Worm (Caenorhabditis elegans): ENCODE measurements around the gene F53A2.9.

DNA sequence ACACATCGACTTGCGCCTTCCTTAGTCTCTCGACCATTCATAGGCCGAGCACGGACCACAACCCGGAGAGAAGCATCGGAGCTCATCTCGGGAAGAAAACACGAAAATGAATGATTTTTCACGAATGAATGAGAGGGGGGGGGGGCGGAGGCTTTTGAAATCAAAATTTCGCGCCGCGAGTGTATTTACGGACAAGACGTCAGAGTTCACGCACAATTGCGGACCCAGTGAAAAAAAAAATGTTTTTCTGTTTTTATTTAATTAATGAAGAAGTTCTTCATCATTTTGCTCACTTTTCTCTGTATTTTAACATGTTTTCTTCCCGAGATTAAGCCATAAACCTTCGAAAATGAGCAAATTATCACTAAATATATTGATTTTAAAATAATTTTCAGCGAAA is 52.0 kb downstream of the F53A2.9 start, which contains the start of the genes klp-19 and slc-36.1:
- TF ChIP-seq ama-1 (optimal IDR thresholded peaks at IDR 0.05) (no peak), nhr-237 (tag; optimal IDR thresholded peaks at IDR 0.05) (no peak), lin-13 (GFP tag; optimal IDR thresholded peaks at IDR 0.05) (no peak), unc-39 (tag; optimal IDR thresholded peaks at IDR 0.05) (no peak), ceh-16 (tag; optimal IDR thresholded peaks at IDR 0.05) (no peak), snpc-4 (tag; optimal IDR thresholded peaks at IDR 0.05) (no peak), dmd-4 (tag; optimal IDR thresholded peaks at IDR 0.05) (no peak), nhr-6 (tag; optimal IDR thresholded peaks at IDR 0.05) (no peak), F13H6.1 (tag; optimal IDR thresholded peaks at IDR 0.05) (no peak), unc-55 (GFP tag; optimal IDR thresholded peaks at IDR 0.05) (peak; percentile 70), nhr-12 (tag; optimal IDR thresholded peaks at IDR 0.05) (no peak), elt-3 (tag; optimal IDR thresholded peaks at IDR 0.05) (no peak), ZK546.5 (tag; optimal IDR thresholded peaks at IDR 0.05) (no peak)
